Fruit fly (Drosophila melanogaster): Measurements from ENCODE around the gene CG43707.

The CG43707 gene

DNA sequence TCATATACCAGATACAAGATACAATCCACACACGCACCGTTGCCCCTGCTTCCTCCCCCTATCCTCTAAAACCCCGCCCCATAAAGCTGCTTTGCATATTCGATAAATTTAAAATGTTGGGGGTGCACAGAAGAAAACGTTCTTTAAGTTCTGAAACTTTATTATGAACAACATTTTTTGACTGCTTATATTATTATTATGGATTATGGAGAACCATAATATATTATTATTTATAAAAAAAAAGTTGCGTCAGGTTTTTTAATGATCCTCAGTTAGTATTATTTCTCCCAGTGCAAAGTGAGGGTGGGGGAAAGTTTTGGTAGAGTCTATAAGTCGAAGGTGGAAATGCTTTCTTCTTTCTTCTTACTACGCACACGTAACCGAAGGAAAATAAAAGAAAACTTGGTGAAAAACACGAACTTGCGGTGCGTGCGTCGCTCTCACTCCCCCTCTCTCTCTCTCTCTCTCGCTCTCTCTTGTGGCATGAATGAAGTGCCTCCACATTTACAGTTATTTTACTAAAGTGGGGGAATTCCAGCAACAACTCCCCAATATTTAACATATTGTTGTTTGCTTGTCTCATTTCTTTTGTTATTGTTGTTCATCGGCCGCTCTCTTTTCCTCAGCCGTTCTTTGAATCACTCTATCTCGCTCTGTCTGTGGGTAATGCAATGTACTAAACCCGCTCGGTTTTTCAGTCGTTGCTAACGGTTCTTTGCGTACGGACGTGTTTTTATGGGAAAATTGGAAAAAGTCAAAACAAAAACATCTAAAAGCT is 32.4 kb downstream of the CG43707 start:
- TF ChIP-seq CG34367 (tag; optimal IDR thresholded peaks at IDR 0.05) (no peak), CG14655 (GFP tag; optimal IDR thresholded peaks at IDR 0.05) (peak; percentile 54), D1 (tag; optimal IDR thresholded peaks at IDR 0.05) (no peak), CG9948 (tag; optimal IDR thresholded peaks at IDR 0.05) (peak; percentile 44), fd96Ca (GFP tag; IDR thresholded peaks at IDR 0.05) (0 out of 3 replicates have a peak, but pooled peaks have one; percentile 18), EcR (GFP tag; optimal IDR thresholded peaks at IDR 0.05) (no peak), CG8159 (tag; optimal IDR thresholded peaks at IDR 0.05) (peak; percentile 55), CG8301 (tag; optimal IDR thresholded peaks at IDR 0.05) (no peak), CG4496 (GFP tag; IDR thresholded peaks at IDR 0.05) (peak; percentile 75), gl (tag; optimal IDR thresholded peaks at IDR 0.05) (no peak), CG17806 (tag; optimal IDR thresholded peaks at IDR 0.05) (peak; percentile 39), Pif1A (GFP tag; optimal IDR thresholded peaks at IDR 0.05) (peak; percentile 0), Pif1B (GFP tag; optimal IDR thresholded peaks at IDR 0.05) (no peak), CG15710 (tag; optimal IDR thresholded peaks at IDR 0.05) (peak; percentile 55), CG10348 (GFP tag; IDR thresholded peaks at IDR 0.05) (no peak), Snoo (tag; optimal IDR thresholded peaks at IDR 0.05) (peak; percentile 25), CG13204 (GFP tag; optimal IDR thresholded peaks at IDR 0.05) (no peak), CG32121 (GFP tag; IDR thresholded peaks at IDR 0.05) (peak; percentile 74), Ets98B (GFP tag; IDR thresholded peaks at IDR 0.05) (peak; percentile 74), rn (GFP tag; IDR thresholded peaks at IDR 0.05) (peak; percentile 62), CG12605 (GFP tag; IDR thresholded peaks at IDR 0.05) (peak; percentile 52; the same call in 1 of the 2 replicates)

DNA sequence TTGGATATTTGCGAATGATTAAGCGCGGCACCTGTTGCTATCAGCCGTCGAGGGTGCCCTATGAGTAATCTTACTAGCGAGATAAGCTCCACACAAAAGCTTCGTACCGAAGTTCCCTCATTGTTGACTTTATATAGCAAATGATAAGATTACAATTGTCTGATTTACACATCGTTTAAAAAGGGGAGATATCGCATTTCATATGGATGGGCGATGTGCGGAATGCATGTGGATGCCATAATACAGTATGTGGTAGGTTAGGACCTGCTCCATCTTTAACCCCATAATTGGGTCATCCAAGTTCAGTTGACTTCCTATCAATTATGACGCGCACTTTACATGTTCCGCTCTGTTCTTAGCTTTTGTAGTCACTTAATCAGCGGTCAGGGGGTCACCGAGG is 34.6 kb downstream of the CG43707 start:
- TF ChIP-seq CG13204 (GFP tag; optimal IDR thresholded peaks at IDR 0.05), result no peak
- no peak for TF ChIP-seq CG8301 (tag; optimal IDR thresholded peaks at IDR 0.05)
- TF ChIP-seq EcR (GFP tag; optimal IDR thresholded peaks at IDR 0.05), result no peak
- TF ChIP-seq CG14655 (GFP tag; optimal IDR thresholded peaks at IDR 0.05), result no peak
- TF ChIP-seq Pif1B (GFP tag; optimal IDR thresholded peaks at IDR 0.05), result no peak
- TF ChIP-seq CG12605 (GFP tag; IDR thresholded peaks at IDR 0.05), result no peak
- no peak for TF ChIP-seq CG17806 (tag; optimal IDR thresholded peaks at IDR 0.05)
- no peak for TF ChIP-seq CG9948 (tag; optimal IDR thresholded peaks at IDR 0.05)

dm6 chr2L:3802818-3803456 is 45.9 kb downstream of the CG43707 start:
- 0 out of 3 replicates have a peak, but pooled peaks have one; percentile 21 for TF ChIP-seq fd96Ca (GFP tag; IDR thresholded peaks at IDR 0.05)
- TF ChIP-seq D1 (tag; optimal IDR thresholded peaks at IDR 0.05), result peak; percentile 7
- TF ChIP-seq EcR (GFP tag; optimal IDR thresholded peaks at IDR 0.05), result no peak
- TF ChIP-seq CG10348 (GFP tag; IDR thresholded peaks at IDR 0.05), result no peak
- TF ChIP-seq CG12605 (GFP tag; IDR thresholded peaks at IDR 0.05), result peak; percentile 92
- TF ChIP-seq CG9948 (tag; optimal IDR thresholded peaks at IDR 0.05), result peak; percentile 76
- TF ChIP-seq CG4496 (GFP tag; IDR thresholded peaks at IDR 0.05), result peak; percentile 88
- peak; percentile 51 for TF ChIP-seq gl (tag; optimal IDR thresholded peaks at IDR 0.05)
- TF ChIP-seq CG13204 (GFP tag; optimal IDR thresholded peaks at IDR 0.05), result no peak
- TF ChIP-seq CG32121 (GFP tag; IDR thresholded peaks at IDR 0.05), result peak; percentile 73
- peak; percentile 74 for TF ChIP-seq Snoo (tag; optimal IDR thresholded peaks at IDR 0.05)
- TF ChIP-seq Pif1A (GFP tag; optimal IDR thresholded peaks at IDR 0.05), result peak; percentile 42
- TF ChIP-seq CG34367 (tag; optimal IDR thresholded peaks at IDR 0.05), result peak; percentile 66
- TF ChIP-seq CG17806 (tag; optimal IDR thresholded peaks at IDR 0.05), result peak; percentile 76
- no peak; the same call in 1 of the 2 replicates for TF ChIP-seq rn (GFP tag; IDR thresholded peaks at IDR 0.05)
- peak; percentile 76 for TF ChIP-seq Ets98B (GFP tag; IDR thresholded peaks at IDR 0.05)
- TF ChIP-seq CG8301 (tag; optimal IDR thresholded peaks at IDR 0.05), result peak; percentile 49
- TF ChIP-seq CG15710 (tag; optimal IDR thresholded peaks at IDR 0.05), result peak; percentile 81
- peak; percentile 78 for TF ChIP-seq CG8159 (tag; optimal IDR thresholded peaks at IDR 0.05)
- TF ChIP-seq Pif1B (GFP tag; optimal IDR thresholded peaks at IDR 0.05), result peak; percentile 33
- TF ChIP-seq CG14655 (GFP tag; optimal IDR thresholded peaks at IDR 0.05), result peak; percentile 79

dm6 chr2L:3803466-3804143 is 46.5 kb downstream of the CG43707 start, which contains the start of gene Reph:
Reph (plus strand) TSS chr2L:3803545.
- no peak for TF ChIP-seq CG12605 (GFP tag; IDR thresholded peaks at IDR 0.05)
- TF ChIP-seq gl (tag; optimal IDR thresholded peaks at IDR 0.05), result peak; percentile 25
- no peak for TF ChIP-seq Pif1A (GFP tag; optimal IDR thresholded peaks at IDR 0.05)
- TF ChIP-seq CG4496 (GFP tag; IDR thresholded peaks at IDR 0.05), result peak; percentile 54; the same call in 2 of the 3 replicates
- TF ChIP-seq CG9948 (tag; optimal IDR thresholded peaks at IDR 0.05), result no peak
- TF ChIP-seq EcR (GFP tag; optimal IDR thresholded peaks at IDR 0.05), result no peak
- TF ChIP-seq CG32121 (GFP tag; IDR thresholded peaks at IDR 0.05), result peak; percentile 9; the same call in 1 of the 2 replicates
- peak; percentile 12 for TF ChIP-seq CG15710 (tag; optimal IDR thresholded peaks at IDR 0.05)
- TF ChIP-seq CG10348 (GFP tag; IDR thresholded peaks at IDR 0.05), result no peak
- TF ChIP-seq CG14655 (GFP tag; optimal IDR thresholded peaks at IDR 0.05), result peak; percentile 14
- TF ChIP-seq CG17806 (tag; optimal IDR thresholded peaks at IDR 0.05), result no peak
- peak; percentile 52; the same call in 1 of the 2 replicates for TF ChIP-seq Ets98B (GFP tag; IDR thresholded peaks at IDR 0.05)
- TF ChIP-seq CG13204 (GFP tag; optimal IDR thresholded peaks at IDR 0.05), result peak; percentile 2
- no peak for TF ChIP-seq D1 (tag; optimal IDR thresholded peaks at IDR 0.05)
- peak; percentile 55; the same call in 2 of the 3 replicates for TF ChIP-seq fd96Ca (GFP tag; IDR thresholded peaks at IDR 0.05)
- peak; percentile 55 for TF ChIP-seq Snoo (tag; optimal IDR thresholded peaks at IDR 0.05)
- TF ChIP-seq CG8301 (tag; optimal IDR thresholded peaks at IDR 0.05), result no peak
- peak; percentile 19 for TF ChIP-seq CG8159 (tag; optimal IDR thresholded peaks at IDR 0.05)
- no peak for TF ChIP-seq Pif1B (GFP tag; optimal IDR thresholded peaks at IDR 0.05)
- TF ChIP-seq CG34367 (tag; optimal IDR thresholded peaks at IDR 0.05), result no peak
- TF ChIP-seq rn (GFP tag; IDR thresholded peaks at IDR 0.05), result no peak

Measured in whole organism, pupa.